Fruit fly (Drosophila melanogaster) S2 (cell line): ENCODE data around the gene Nep6.

ENCODE experiments used
- CG8478 ChIP-seq: fragments of >200 bp; optimal IDR thresholded peaks from 2 replicates; lab custom pipeline; 2018
- CTCF ChIP-seq, 2 experiments: fragments of >200 bp; optimal IDR thresholded peaks; 2 replicates each; lab custom pipeline; 2018

The Nep6 gene

dm6 chrX:12777195-12777594 is 24.3 kb upstream of the Nep6 start:
- TF ChIP-seq CG8478 (lab: Kevin White, UChicago), result no peak
- TF ChIP-seq CTCF (optimal IDR thresholded peaks at IDR 0.05; lab: Kevin White, UChicago), result no peak

- no peak for TF ChIP-seq CTCF (optimal IDR thresholded peaks at IDR 0.05; lab: Kevin White, UChicago)
- no peak for TF ChIP-seq CG8478 (lab: Kevin White, UChicago)
Measured at dm6 chrX:12777763-12778408, 23.6 kb upstream of the Nep6 start.

dm6 chrX:12784690-12785441 is 16.6 kb upstream of the Nep6 start, which contains the start of gene CG32647:
CG32647 (minus strand) TSS chrX:12784958.
- TF ChIP-seq CTCF (optimal IDR thresholded peaks at IDR 0.05; lab: Kevin White, UChicago), result no peak
- TF ChIP-seq CG8478 (lab: Kevin White, UChicago), result no peak

dm6 chrX:12821556-12821955 is 20.1 kb downstream of the Nep6 start:
- no peak for TF ChIP-seq CTCF (optimal IDR thresholded peaks at IDR 0.05; lab: Kevin White, UChicago)
- no peak for TF ChIP-seq CG8478 (lab: Kevin White, UChicago)

- TF ChIP-seq CG8478 (lab: Kevin White, UChicago) (no peak), CTCF (optimal IDR thresholded peaks at IDR 0.05; lab: Kevin White, UChicago) (no peak)
Measured at dm6 chrX:12831323-12831722, 29.9 kb downstream of the Nep6 start.

- TF ChIP-seq CG8478 (lab: Kevin White, UChicago) (no peak), CTCF (optimal IDR thresholded peaks at IDR 0.05; lab: Kevin White, UChicago) (no peak)
Measured at dm6 chrX:12840041-12840440, 38.6 kb downstream of the Nep6 start.

- TF ChIP-seq CG8478 (lab: Kevin White, UChicago) (no peak), CTCF (optimal IDR thresholded peaks at IDR 0.05; lab: Kevin White, UChicago) (no peak)
Measured at dm6 chrX:12841842-12842437, 40.5 kb downstream of the Nep6 start.
